Fruit fly (Drosophila melanogaster) Kc167 (cell line): ENCODE results near the gene CG18814.

Source experiments
- Myc ChIP-seq: fragments of >200 bp; optimal IDR thresholded peaks from 2 replicates; lab custom pipeline; 2017; ENCODE audit warnings: missing external identifiers
- h ChIP-seq: fragments of >200 bp; optimal IDR thresholded peaks from 3 replicates; lab custom pipeline; 2018; ENCODE audit warnings: missing external identifiers
- psq ChIP-seq: fragments of >200 bp; optimal IDR thresholded peaks from 2 replicates; lab custom pipeline; 2017; ENCODE audit warnings: missing external identifiers

- TF ChIP-seq psq (lab: Kevin White, UChicago): no peak
- TF ChIP-seq Myc (lab: Kevin White, UChicago): no peak
- no peak for TF ChIP-seq h (lab: Kevin White, UChicago)
Observed at dm6 chr3L:16354197-16354596, 15.4 kb upstream of the CG18814 start, which contains the start of gene Pdh.
